Worm (Caenorhabditis elegans): ENCODE measurements around the gene sec-15.

sec-15 gene

DNA sequence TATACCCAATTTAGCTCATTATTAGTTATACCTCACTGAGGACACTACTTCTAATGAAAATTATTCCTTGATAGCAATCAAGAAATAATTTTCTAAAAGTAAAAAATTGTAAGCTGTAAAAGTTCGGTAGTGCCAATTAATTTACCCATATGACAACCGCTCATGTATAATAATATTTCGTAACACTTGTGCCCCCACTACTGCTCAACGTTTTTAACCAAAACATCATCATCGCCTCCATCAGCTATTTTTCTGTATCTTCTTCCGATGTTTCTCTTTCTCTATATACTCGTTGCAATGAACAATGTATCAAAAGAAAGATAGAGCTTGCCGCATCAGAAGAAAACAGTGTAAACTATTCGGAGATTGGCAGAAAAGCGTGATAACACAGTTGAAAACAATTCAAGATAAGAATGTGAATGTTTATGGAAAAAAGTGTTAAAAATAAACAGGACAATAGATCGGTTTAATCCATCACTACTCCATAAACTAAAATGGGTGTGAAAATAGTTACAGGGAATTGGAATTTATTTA lies 47.8 kb downstream of the sec-15 start (continued):
- TF ChIP-seq T20F7.1 (GFP tag; optimal IDR thresholded peaks at IDR 0.05) (no peak), hmg-1.1 (GFP tag; IDR thresholded peaks at IDR 0.05) (no peak), fos-1 (tag; optimal IDR thresholded peaks at IDR 0.05) (no peak), hlh-11 (tag; optimal IDR thresholded peaks at IDR 0.05) (peak; percentile 50), dve-1 (tag; optimal IDR thresholded peaks at IDR 0.05; ENCODE audit: insufficient read depth) (peak; percentile 11), hlh-30 (tag; optimal IDR thresholded peaks at IDR 0.05; ENCODE audit: insufficient read depth) (peak; percentile 13), ctbp-1 (GFP tag; IDR thresholded peaks at IDR 0.05) (no peak), unc-39 (tag; optimal IDR thresholded peaks at IDR 0.05) (no peak), pqm-1 (tag; optimal IDR thresholded peaks at IDR 0.05) (no peak), nhr-48 (tag; optimal IDR thresholded peaks at IDR 0.05) (no peak), Y105C5A.15 (GFP tag; IDR thresholded peaks at IDR 0.05) (no peak), mes-2 (tag; optimal IDR thresholded peaks at IDR 0.05; ENCODE audit: poor library complexity, severe bottlenecking) (no peak), F37D6.2 (tag; optimal IDR thresholded peaks at IDR 0.05) (no peak)

DNA sequence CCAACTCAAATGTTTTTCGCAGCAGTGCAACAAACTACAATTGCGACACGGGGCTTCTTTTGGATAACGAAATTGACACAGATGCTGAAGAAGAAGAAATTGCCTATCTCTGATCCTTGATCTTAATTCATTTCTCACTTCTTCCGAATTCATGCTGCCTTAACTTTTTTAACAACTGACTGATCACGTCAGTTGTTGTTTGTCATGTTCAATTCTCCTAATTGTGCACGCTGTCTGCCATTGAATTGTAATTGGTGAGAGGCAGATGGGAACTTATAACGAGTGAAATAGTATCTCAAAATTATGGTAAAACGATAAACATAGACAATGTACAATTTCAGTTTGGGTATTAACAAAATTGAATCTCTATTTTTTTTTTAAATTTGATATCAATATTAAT lies 48.8 kb downstream of the sec-15 start:
- peak in 1 of 2 experiments; percentile 44 for TF ChIP-seq daf-16 (GFP tag; optimal IDR thresholded peaks at IDR 0.05)
- no peak for TF ChIP-seq daf-16 (tag; optimal IDR thresholded peaks at IDR 0.05)
- TF ChIP-seq zip-2 (tag; optimal IDR thresholded peaks at IDR 0.05): no peak
- TF ChIP-seq hlh-11 (tag; optimal IDR thresholded peaks at IDR 0.05): no peak
- TF ChIP-seq nhr-11 (tag; optimal IDR thresholded peaks at IDR 0.05): peak; percentile 36
- TF ChIP-seq unc-62 (GFP tag; optimal IDR thresholded peaks at IDR 0.05 in 1 of 2): no peak
- TF ChIP-seq unc-62 (tag; optimal IDR thresholded peaks at IDR 0.05): no peak
- TF ChIP-seq Y105C5A.15 (GFP tag; IDR thresholded peaks at IDR 0.05): no peak
- no peak for TF ChIP-seq pqm-1 (tag; optimal IDR thresholded peaks at IDR 0.05)

DNA sequence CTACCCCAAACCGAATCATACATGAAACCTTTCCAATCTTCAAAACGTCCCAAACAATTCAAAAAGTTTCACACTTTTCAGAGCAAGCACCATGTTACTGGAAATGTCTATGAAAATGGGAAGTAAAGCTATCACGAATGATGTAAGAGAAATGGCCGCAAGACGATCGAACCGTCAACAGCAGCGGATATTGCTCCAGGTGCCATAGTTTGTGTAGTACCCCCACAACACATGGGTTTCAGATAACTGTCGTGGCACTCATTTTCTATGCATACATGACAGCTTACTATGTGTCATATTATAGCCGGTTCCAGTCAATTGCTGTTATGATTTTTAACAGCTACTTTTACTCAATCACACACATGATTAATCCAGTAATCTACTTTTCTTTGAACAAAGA lies 51.3 kb downstream of the sec-15 start, which contains the start of gene ZK721.3:
Gene ZK721.3, plus strand, starts transcription at position 301 of the 400 bp plus-strand sequence.
- TF ChIP-seq tag-97 (GFP tag; IDR thresholded peaks at IDR 0.05) (no peak), egl-43 (GFP tag; IDR thresholded peaks at IDR 0.05) (no peak), aha-1 (tag) (peak; percentile 50), nhr-11 (tag; optimal IDR thresholded peaks at IDR 0.05) (no peak), gei-8 (GFP tag; optimal IDR thresholded peaks at IDR 0.05) (no peak), ama-1 (optimal IDR thresholded peaks at IDR 0.05) (no peak), unc-62 (GFP tag; optimal IDR thresholded peaks at IDR 0.05 in 1 of 2) (peak in 1 of 2 experiments; percentile 45), unc-62 (tag; optimal IDR thresholded peaks at IDR 0.05) (no peak), mxl-2 (GFP tag; conservative IDR thresholded peaks at IDR 0.05) (no peak), rbr-2 (tag; optimal IDR thresholded peaks at IDR 0.05) (no peak), mdl-1 (tag; optimal IDR thresholded peaks at IDR 0.05) (no peak), lin-13 (GFP tag; optimal IDR thresholded peaks at IDR 0.05) (no peak)
